Fruit fly (Drosophila melanogaster) whole organism, embryonic: Measurements from ENCODE around the gene CG18788.
A peak's percentile ranks its signal among the peaks of the same experiment; 100 is the strongest.

Experiments used
- Adf1 ChIP-seq: fragments of 200-800 bp; sonication (Bioruptor generic); IDR thresholded peaks from 2 replicates; pipeline ENCODE4 v1.3.6; 2022; ENCODE audit warnings: missing biosample characterization, missing genetic modification characterization
- BEAF-32 ChIP-seq: fragments of 200-800 bp; sonication (Bioruptor generic); optimal IDR thresholded peaks from 3 replicates; lab custom pipeline; 2017; ENCODE audit warnings: missing biosample characterization, missing genetic modification characterization, mild to moderate bottlenecking, moderate library complexity, missing genetic modification reagents
- Bdp1 ChIP-seq: fragments of 200-800 bp; sonication (Bioruptor generic); optimal IDR thresholded peaks from 3 replicates; lab custom pipeline; 2016; ENCODE audit warnings: missing biosample characterization, missing genetic modification characterization
- Bteb2 ChIP-seq: fragments of 200-800 bp; sonication (Bioruptor generic); optimal IDR thresholded peaks from 2 replicates; lab custom pipeline; 2016; ENCODE audit warnings: missing biosample characterization, missing genetic modification characterization
- CG10209 ChIP-seq: fragments of 200-800 bp; sonication (Bioruptor generic); optimal IDR thresholded peaks from 3 replicates; lab custom pipeline; 2017; ENCODE audit warnings: missing biosample characterization, mild to moderate bottlenecking, missing genetic modification characterization, missing genetic modification reagents
- CG10654 ChIP-seq: fragments of 200-800 bp; sonication (Bioruptor generic); optimal IDR thresholded peaks from 2 replicates; lab custom pipeline; 2016; ENCODE audit warnings: missing biosample characterization, missing genetic modification characterization
- CG11696 ChIP-seq: fragments of 200-800 bp; sonication (Bioruptor generic); IDR thresholded peaks from 2 replicates; pipeline ENCODE4 v1.3.6; 2022; ENCODE audit warnings: missing biosample characterization, missing genetic modification characterization
- CG12071 ChIP-seq: fragments of 200-800 bp; sonication (Bioruptor generic); optimal IDR thresholded peaks from 3 replicates; lab custom pipeline; 2018; ENCODE audit warnings: missing biosample characterization, mild to moderate bottlenecking, missing genetic modification characterization
- CG12104 ChIP-seq: fragments of 200-800 bp; sonication (Bioruptor generic); optimal IDR thresholded peaks from 3 replicates; lab custom pipeline; 2016; ENCODE audit warnings: missing biosample characterization, missing genetic modification characterization
- CG13775 ChIP-seq: fragments of 200-800 bp; sonication (Bioruptor generic); optimal IDR thresholded peaks from 3 replicates; lab custom pipeline; 2017; ENCODE audit warnings: missing biosample characterization, mild to moderate bottlenecking, missing genetic modification characterization
- CG14050 ChIP-seq: fragments of 200-800 bp; sonication (Bioruptor generic); IDR thresholded peaks from 3 replicates; pipeline ENCODE4 v1.3.6; 2022; ENCODE audit warnings: missing biosample characterization, missing genetic modification characterization
- CG15514 ChIP-seq: fragments of 200-800 bp; sonication (Bioruptor generic); optimal IDR thresholded peaks from 3 replicates; lab custom pipeline; 2017; ENCODE audit warnings: missing biosample characterization, missing genetic modification characterization, mild to moderate bottlenecking, moderate library complexity, missing genetic modification reagents
- CG15696 ChIP-seq: fragments of 200-800 bp; sonication (Bioruptor generic); optimal IDR thresholded peaks from 2 replicates; lab custom pipeline; 2019; ENCODE audit warnings: missing biosample characterization, mild to moderate bottlenecking, missing genetic modification characterization, moderate library complexity
- CG16815 ChIP-seq: fragments of 200-800 bp; sonication (Bioruptor generic); optimal IDR thresholded peaks from 3 replicates; lab custom pipeline; 2017; ENCODE audit warnings: missing biosample characterization, mild to moderate bottlenecking, missing genetic modification characterization
- CG17328 ChIP-seq: fragments of 200-800 bp; sonication (Bioruptor generic); IDR thresholded peaks from 2 replicates; pipeline ENCODE4 v1.3.6; 2022; ENCODE audit warnings: missing biosample characterization, missing genetic modification characterization
- CG17385 ChIP-seq: fragments of 200-800 bp; sonication (Bioruptor generic); optimal IDR thresholded peaks from 3 replicates; lab custom pipeline; 2018; ENCODE audit warnings: missing biosample characterization, mild to moderate bottlenecking, missing genetic modification characterization
- CG17912 ChIP-seq: fragments of 200-800 bp; sonication (Bioruptor generic); optimal IDR thresholded peaks from 2 replicates; lab custom pipeline; 2018; ENCODE audit warnings: missing biosample characterization, mild to moderate bottlenecking, missing genetic modification characterization
- CG18476 ChIP-seq: fragments of 200-800 bp; sonication (Bioruptor generic); optimal IDR thresholded peaks from 2 replicates; lab custom pipeline; 2016; ENCODE audit warnings: missing biosample characterization, mild to moderate bottlenecking, missing genetic modification characterization
- CG18764 ChIP-seq: fragments of 200-800 bp; sonication (Bioruptor generic); optimal IDR thresholded peaks from 3 replicates; lab custom pipeline; 2016; ENCODE audit warnings: missing biosample characterization, missing genetic modification characterization
- CG3281 ChIP-seq: fragments of 200-800 bp; sonication (Bioruptor generic); optimal IDR thresholded peaks from 3 replicates; lab custom pipeline; 2017; ENCODE audit warnings: missing biosample characterization, mild to moderate bottlenecking, missing genetic modification characterization
- CG34422 ChIP-seq: fragments of 200-800 bp; sonication (Bioruptor generic); IDR thresholded peaks from 3 replicates; pipeline ENCODE4 v1.3.6; 2022; ENCODE audit warnings: missing biosample characterization, missing genetic modification characterization
- CG6683 ChIP-seq: fragments of 200-800 bp; sonication (Bioruptor generic); optimal IDR thresholded peaks from 2 replicates; lab custom pipeline; 2017; ENCODE audit warnings: missing biosample characterization, mild to moderate bottlenecking, missing genetic modification characterization, missing genetic modification reagents
- CG6791 ChIP-seq: fragments of 200-800 bp; sonication (Bioruptor generic); IDR thresholded peaks from 3 replicates; pipeline ENCODE4 v1.3.6; 2022; ENCODE audit warnings: missing biosample characterization, missing genetic modification characterization; ENCODE audit not compliant: partially characterized antibody
- CG8089 ChIP-seq: fragments of 200-800 bp; sonication (Bioruptor generic); optimal IDR thresholded peaks from 3 replicates; lab custom pipeline; 2016; ENCODE audit warnings: missing biosample characterization, missing genetic modification characterization
- CG8388 ChIP-seq: fragments of 200-800 bp; sonication (Bioruptor generic); optimal IDR thresholded peaks from 2 replicates; lab custom pipeline; 2019; ENCODE audit warnings: missing biosample characterization, mild to moderate bottlenecking, missing genetic modification characterization, moderate library complexity
- CG9609 ChIP-seq: fragments of 200-800 bp; sonication (Bioruptor generic); optimal IDR thresholded peaks from 3 replicates; lab custom pipeline; 2016; ENCODE audit warnings: missing biosample characterization, missing genetic modification characterization
- CkIIα-i1 ChIP-seq: fragments of 200-800 bp; sonication (Bioruptor generic); IDR thresholded peaks from 2 replicates; pipeline ENCODE4 v1.3.6; 2022; ENCODE audit warnings: missing biosample characterization, missing genetic modification characterization
- Eip74EF ChIP-seq, 2 experiments: fragments of 200-800 bp in 1 of 2; fragments of >200 bp in 1 of 2; sonication (Bioruptor generic) in 1 of 2; optimal IDR thresholded peaks; 2 replicates each; lab custom pipeline; 2017 to 2019; ENCODE audit warnings: missing biosample characterization in 2 of 2, missing genetic modification characterization in 2 of 2, mild to moderate bottlenecking in 1 of 2, moderate library complexity in 1 of 2
- Fer1 ChIP-seq: fragments of 200-800 bp; sonication (Bioruptor generic); optimal IDR thresholded peaks from 2 replicates; lab custom pipeline; 2017; ENCODE audit warnings: missing biosample characterization, mild to moderate bottlenecking, missing genetic modification characterization
- Hr51 ChIP-seq, 2 experiments: fragments of 200-800 bp; sonication (Bioruptor generic); optimal IDR thresholded peaks; 2 replicates in 1 of 2; 3 replicates in 1 of 2; lab custom pipeline; 2016 to 2018; ENCODE audit warnings: missing biosample characterization in 2 of 2, missing genetic modification characterization in 2 of 2, mild to moderate bottlenecking in 1 of 2, moderate library complexity in 1 of 2
- Max ChIP-seq: fragments of 200-800 bp; sonication (Bioruptor generic); optimal IDR thresholded peaks from 2 replicates; lab custom pipeline; 2016; ENCODE audit warnings: missing biosample characterization, mild to moderate bottlenecking, missing genetic modification characterization
- Meics ChIP-seq: fragments of 200-800 bp; sonication (Bioruptor generic); optimal IDR thresholded peaks from 2 replicates; lab custom pipeline; 2017; ENCODE audit warnings: missing biosample characterization, mild to moderate bottlenecking, missing genetic modification characterization
- NFAT ChIP-seq: fragments of 200-800 bp; sonication (Bioruptor generic); IDR thresholded peaks from 2 replicates; pipeline ENCODE4 v1.3.6; 2022; ENCODE audit warnings: missing biosample characterization, missing genetic modification characterization
- PHDP ChIP-seq: fragments of 200-800 bp; sonication (Bioruptor generic); optimal IDR thresholded peaks from 3 replicates; lab custom pipeline; 2018; ENCODE audit warnings: missing biosample characterization, mild to moderate bottlenecking, missing genetic modification characterization, moderate library complexity
- Poxn ChIP-seq: fragments of 200-800 bp; sonication (Bioruptor generic); IDR thresholded peaks from 2 replicates; pipeline ENCODE4 v1.3.6; 2022; ENCODE audit warnings: missing biosample characterization, missing genetic modification characterization
- Ravus ChIP-seq: fragments of 200-800 bp; sonication (Bioruptor generic); IDR thresholded peaks from 2 replicates; pipeline ENCODE4 v1.3.6; 2022; ENCODE audit warnings: missing biosample characterization, missing genetic modification characterization
- Sox102F ChIP-seq: fragments of 200-800 bp; sonication (Bioruptor generic); optimal IDR thresholded peaks from 2 replicates; lab custom pipeline; 2018; ENCODE audit warnings: missing biosample characterization, mild to moderate bottlenecking, missing genetic modification characterization, moderate library complexity
- Sry-δ ChIP-seq: fragments of 200-800 bp; sonication (Bioruptor generic); optimal IDR thresholded peaks from 2 replicates; lab custom pipeline; 2016; ENCODE audit warnings: missing biosample characterization, missing genetic modification characterization
- YL-1 ChIP-seq: fragments of 200-800 bp; sonication (Bioruptor generic); optimal IDR thresholded peaks from 3 replicates; lab custom pipeline; 2017; ENCODE audit warnings: missing biosample characterization, mild to moderate bottlenecking, missing genetic modification characterization
- caup ChIP-seq: fragments of 200-800 bp; sonication (Bioruptor generic); optimal IDR thresholded peaks from 3 replicates; lab custom pipeline; 2017; ENCODE audit warnings: missing biosample characterization, mild to moderate bottlenecking, missing genetic modification characterization, moderate library complexity; ENCODE audit not compliant: severe bottlenecking
- fd96Cb ChIP-seq: fragments of 200-800 bp; sonication (Bioruptor generic); optimal IDR thresholded peaks from 2 replicates; lab custom pipeline; 2018; ENCODE audit warnings: missing biosample characterization, mild to moderate bottlenecking, missing genetic modification characterization, moderate library complexity
- gem ChIP-seq: fragments of 200-800 bp; sonication (Bioruptor generic); optimal IDR thresholded peaks from 2 replicates; lab custom pipeline; 2019; ENCODE audit warnings: missing biosample characterization, mild to moderate bottlenecking, missing genetic modification characterization, moderate library complexity
- hkb ChIP-seq, 2 experiments: fragments of 200-800 bp in 1 of 2; fragments of >200 bp in 1 of 2; sonication (Bioruptor generic) in 1 of 2; IDR thresholded peaks in 1 of 2; optimal IDR thresholded peaks in 1 of 2; 2 replicates each; pipeline versions ENCODE4 v1.3.6 to Lab custom; 2017 to 2022; ENCODE audit warnings: missing biosample characterization in 1 of 2, missing genetic modification characterization in 1 of 2
- jumu ChIP-seq: fragments of 200-800 bp; sonication (Bioruptor generic); optimal IDR thresholded peaks from 3 replicates; lab custom pipeline; 2016; ENCODE audit warnings: missing biosample characterization, missing genetic modification characterization
- lbe ChIP-seq: fragments of 200-800 bp; sonication (Bioruptor generic); optimal IDR thresholded peaks from 2 replicates; lab custom pipeline; 2016; ENCODE audit warnings: missing biosample characterization, mild to moderate bottlenecking, missing genetic modification characterization
- org-1 ChIP-seq: fragments of 200-800 bp; sonication (Bioruptor generic); optimal IDR thresholded peaks from 2 replicates; lab custom pipeline; 2017; ENCODE audit warnings: missing biosample characterization, missing genetic modification characterization
- prd ChIP-seq, 3 experiments: fragments of >200 bp in 2 of 3; fragments of 200-800 bp in 1 of 3; sonication (Bioruptor generic) in 1 of 3; optimal IDR thresholded peaks in 2 of 3; IDR thresholded peaks in 1 of 3; 2 replicates in 2 of 3; 3 replicates in 1 of 3; pipeline versions ENCODE4 v1.3.6 to Lab custom; 2017 to 2022; ENCODE audit warnings: missing biosample characterization in 1 of 3, missing genetic modification characterization in 1 of 3
- stc ChIP-seq: fragments of 200-800 bp; sonication (Bioruptor generic); IDR thresholded peaks from 2 replicates; pipeline ENCODE4 v1.3.6; 2022; ENCODE audit warnings: missing biosample characterization, missing genetic modification characterization
- vvl ChIP-seq: fragments of 200-800 bp; sonication (Bioruptor generic); IDR thresholded peaks from 2 replicates; pipeline ENCODE4 v1.3.6; 2022; ENCODE audit warnings: missing biosample characterization, missing genetic modification characterization

Gene CG18788

DNA sequence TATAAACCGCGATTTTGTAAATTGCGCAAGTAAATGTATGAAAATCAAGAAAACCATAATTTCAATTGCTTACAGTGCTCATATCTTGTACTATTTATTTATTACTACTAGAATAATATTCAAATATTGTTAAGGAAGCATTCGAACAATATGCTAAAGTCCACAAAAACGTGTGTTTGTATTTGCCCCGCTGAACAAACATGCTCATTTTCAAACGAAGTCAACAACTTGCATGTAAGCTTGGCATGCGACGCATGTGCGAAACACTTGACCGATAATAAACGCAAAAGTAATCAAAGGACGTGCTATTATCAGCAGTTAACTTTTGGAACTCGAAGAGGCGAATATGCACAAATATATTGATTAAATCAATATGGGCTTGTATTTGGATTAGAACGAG, 12.8 kb upstream of the CG18788 start (continued):
- TF ChIP-seq Sry-δ (GFP tag; lab: Kevin White, UChicago) (peak; percentile 4), CG17328 (GFP tag; lab: Robert Waterston, UW) (peak; percentile 61), CG3281 (GFP tag; lab: Kevin White, UChicago) (peak; percentile 80), stc (GFP tag; lab: Robert Waterston, UW) (no peak), jumu (GFP tag; lab: Kevin White, UChicago) (no peak), CG11696 (no peak), CG17912 (GFP tag; lab: Kevin White, UChicago) (peak; percentile 8), Bteb2 (GFP tag; lab: Kevin White, UChicago) (peak; percentile 33), CG18764 (GFP tag; lab: Kevin White, UChicago) (peak; percentile 46), CG15696 (tag; lab: Kevin White, UChicago) (peak; percentile 68), CG12071 (GFP tag; lab: Kevin White, UChicago) (peak; percentile 73), Meics (peak; percentile 60), Fer1 (GFP tag; lab: Kevin White, UChicago) (peak; percentile 59), gem (tag; lab: Kevin White, UChicago) (peak; percentile 73), CG6791 (GFP tag; lab: Robert Waterston, UW) (no peak), Sox102F (GFP tag; lab: Kevin White, UChicago) (peak; percentile 77), CG13775 (GFP tag; lab: Kevin White, UChicago) (peak; percentile 26), Eip74EF (GFP tag; optimal IDR thresholded peaks at IDR 0.05; lab: Kevin White, UChicago) (peak in 1 of 2 experiments; percentile 79), Max (GFP tag; lab: Kevin White, UChicago) (peak; percentile 48), CG14050 (GFP tag; lab: Robert Waterston, UW) (no peak), NFAT (GFP tag; lab: Robert Waterston, UW) (no peak), prd (optimal IDR thresholded peaks at IDR 0.05; lab: Kevin White, UChicago) (no peak), prd (GFP tag; IDR thresholded peaks at IDR 0.05; lab: Robert Waterston, UW) (peak; percentile 51; the same call in 2 of the 3 replicates), CG12104 (GFP tag; lab: Kevin White, UChicago) (peak; percentile 32), CkIIα-i1 (no peak), PHDP (peak; percentile 91), vvl (peak; percentile 45), BEAF-32 (GFP tag; lab: Kevin White, UChicago) (no peak), Poxn (no peak), CG6683 (GFP tag; lab: Kevin White, UChicago) (peak; percentile 47), CG34422 (GFP tag; lab: Robert Waterston, UW) (no peak), CG8388 (GFP tag; lab: Kevin White, UChicago) (peak; percentile 42), CG15514 (GFP tag; lab: Kevin White, UChicago) (peak; percentile 75), Adf1 (GFP tag; lab: Robert Waterston, UW) (peak; percentile 46; the same call in 1 of the 2 replicates), CG10654 (peak; percentile 23), org-1 (GFP tag; lab: Kevin White, UChicago) (peak; percentile 62), CG8089 (peak; percentile 44), lbe (GFP tag; lab: Kevin White, UChicago) (no peak), caup (GFP tag; lab: Kevin White, UChicago) (peak; percentile 85), CG9609 (GFP tag; lab: Kevin White, UChicago) (peak; percentile 9), Hr51 (GFP tag; optimal IDR thresholded peaks at IDR 0.05; lab: Kevin White, UChicago) (peak; percentile 1 to 34), CG16815 (GFP tag; lab: Kevin White, UChicago) (no peak), YL-1 (GFP tag; lab: Kevin White, UChicago) (peak; percentile 11), hkb (optimal IDR thresholded peaks at IDR 0.05; lab: Kevin White, UChicago) (no peak), hkb (GFP tag; IDR thresholded peaks at IDR 0.05; lab: Robert Waterston, UW) (no peak), fd96Cb (tag; lab: Kevin White, UChicago) (no peak), Bdp1 (GFP tag; lab: Kevin White, UChicago) (peak; percentile 51), CG18476 (peak; percentile 56), CG10209 (GFP tag; lab: Kevin White, UChicago) (peak; percentile 83), Ravus (no peak), CG17385 (GFP tag; lab: Kevin White, UChicago) (peak; percentile 28)
